Fruit fly (Drosophila melanogaster) whole organism, wandering third instar larva: Measurements from ENCODE around the gene Targ1.

Source experiments
- Abd-B ChIP-seq: fragments of >200 bp; optimal IDR thresholded peaks from 2 replicates; lab custom pipeline; 2017; ENCODE audit warnings: missing biosample characterization, missing genetic modification characterization
- Dfd ChIP-seq: fragments of >200 bp; optimal IDR thresholded peaks from 2 replicates; lab custom pipeline; 2017; ENCODE audit warnings: missing biosample characterization, missing genetic modification characterization
- Dif ChIP-seq: fragments of 200-275, 200-300 bp; sonication (Bioruptor generic); optimal IDR thresholded peaks from 2 replicates; lab custom pipeline; 2018; ENCODE audit warnings: missing biosample characterization, missing genetic modification characterization; ENCODE audit not compliant: partially characterized antibody
- Hr78 ChIP-seq: fragments of >200 bp; optimal IDR thresholded peaks from 2 replicates; lab custom pipeline; 2017; ENCODE audit warnings: missing biosample characterization, missing genetic modification characterization
- Mio ChIP-seq: sonication (Bioruptor generic); optimal IDR thresholded peaks from 2 replicates; lab custom pipeline; 2016; ENCODE audit warnings: missing biosample characterization, missing genetic modification characterization
- OdsH ChIP-seq: fragments of 200-800 bp; sonication (Bioruptor generic); optimal IDR thresholded peaks from 2 replicates; lab custom pipeline; 2016; ENCODE audit warnings: missing biosample characterization, mild to moderate bottlenecking, missing genetic modification characterization
- br ChIP-seq: fragments of 200-800 bp; sonication (Bioruptor generic); optimal IDR thresholded peaks from 2 replicates; lab custom pipeline; 2016; ENCODE audit warnings: missing biosample characterization, missing genetic modification characterization
- fru ChIP-seq: fragments of 200-800 bp; sonication (Bioruptor generic); optimal IDR thresholded peaks from 3 replicates; lab custom pipeline; 2016; ENCODE audit warnings: missing biosample characterization, mild to moderate bottlenecking, missing genetic modification characterization
- h ChIP-seq: fragments of 200-800 bp; sonication (Bioruptor generic); optimal IDR thresholded peaks from 3 replicates; lab custom pipeline; 2016; ENCODE audit warnings: missing biosample characterization, mild to moderate bottlenecking, missing genetic modification characterization
- lola ChIP-seq: fragments of >200 bp; optimal IDR thresholded peaks from 2 replicates; lab custom pipeline; 2017; ENCODE audit warnings: missing biosample characterization, missing genetic modification characterization
- psq ChIP-seq: fragments of 200-800 bp; sonication (Bioruptor generic); optimal IDR thresholded peaks from 3 replicates; lab custom pipeline; 2017; ENCODE audit warnings: missing biosample characterization, mild to moderate bottlenecking, missing genetic modification characterization, moderate library complexity
- rgr ChIP-seq: fragments of 200-800 bp; sonication (Bioruptor generic); optimal IDR thresholded peaks from 3 replicates; lab custom pipeline; 2016; ENCODE audit warnings: missing biosample characterization, mild to moderate bottlenecking, missing genetic modification characterization
- tai ChIP-seq: sonication (Bioruptor generic); optimal IDR thresholded peaks from 2 replicates; lab custom pipeline; 2016; ENCODE audit warnings: missing biosample characterization, missing genetic modification characterization
- usp ChIP-seq: fragments of >200 bp; optimal IDR thresholded peaks from 2 replicates; lab custom pipeline; 2017; ENCODE audit warnings: missing biosample characterization, missing genetic modification characterization

dm6 chr3L:21192024-21192423, 10.7 kb downstream of the Targ1 start:
- TF ChIP-seq Dfd (GFP tag; lab: Kevin White, UChicago), result no peak
- TF ChIP-seq lola, result no peak
- TF ChIP-seq rgr (GFP tag; lab: Kevin White, UChicago), result no peak
- TF ChIP-seq usp, result no peak
- TF ChIP-seq fru, result no peak
- TF ChIP-seq tai (GFP tag; lab: Kevin White, UChicago), result no peak
- TF ChIP-seq Abd-B (GFP tag; lab: Kevin White, UChicago), result no peak
- TF ChIP-seq br (GFP tag; lab: Kevin White, UChicago), result no peak
- TF ChIP-seq OdsH (GFP tag; lab: Kevin White, UChicago), result no peak
- no peak for TF ChIP-seq Hr78 (GFP tag; lab: Kevin White, UChicago)
- no peak for TF ChIP-seq h
- no peak for TF ChIP-seq Dif (GFP tag; lab: Kevin White, UChicago)
- no peak for TF ChIP-seq Mio (GFP tag; lab: Kevin White, UChicago)
- TF ChIP-seq psq (GFP tag; lab: Kevin White, UChicago), result no peak
